Fruit fly (Drosophila melanogaster): Measurements from ENCODE around the gene Brd7-9.

DNA sequence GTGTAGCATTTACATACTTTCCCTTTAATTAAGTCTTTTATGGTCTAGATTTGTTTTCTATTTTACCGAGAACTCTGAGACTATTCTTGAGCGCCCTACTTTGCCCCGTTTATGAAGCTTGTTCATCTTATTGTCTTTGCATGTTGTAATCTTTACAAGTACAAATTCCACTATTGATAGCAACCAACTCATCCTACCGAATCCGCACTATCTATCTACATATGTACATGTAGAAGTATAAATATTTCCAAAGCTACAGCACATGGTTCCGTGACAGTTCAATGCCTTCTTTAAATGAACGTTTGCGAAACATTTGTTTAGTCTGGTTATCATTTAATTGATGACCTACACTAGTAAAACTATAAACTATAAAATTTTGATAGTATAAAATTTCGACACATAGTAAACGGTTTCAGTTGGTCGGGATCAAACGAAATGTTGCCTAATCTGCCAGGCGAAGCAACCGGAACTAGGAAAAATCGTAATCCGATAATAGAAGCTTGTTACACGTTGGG is 6.3 kb downstream of the Brd7-9 start:
- TF ChIP-seq CG8478 (optimal IDR thresholded peaks at IDR 0.05) (no peak), CTCF (optimal IDR thresholded peaks at IDR 0.05) (no peak)
